Fruit fly (Drosophila melanogaster) whole organism, embryonic: Measurements from ENCODE around the gene Pka-C3.

Experiments
- Aef1 ChIP-seq: fragments of 200-800 bp; sonication (Bioruptor generic); IDR thresholded peaks from 3 replicates; pipeline ENCODE4 v1.3.6; 2022; ENCODE audit warnings: missing biosample characterization, missing genetic modification characterization
- Atf-2 ChIP-seq: fragments of 200-800 bp; sonication (Bioruptor generic); optimal IDR thresholded peaks from 2 replicates; lab custom pipeline; 2016; ENCODE audit warnings: missing biosample characterization, missing genetic modification characterization
- Blimp-1 ChIP-seq: fragments of 200-800 bp; sonication (Bioruptor generic); optimal IDR thresholded peaks from 3 replicates; lab custom pipeline; 2018; ENCODE audit warnings: missing biosample characterization, missing genetic modification characterization, mild to moderate bottlenecking, moderate library complexity, missing genetic modification reagents
- CG1024 ChIP-seq: fragments of 200-800 bp; sonication (Bioruptor generic); IDR thresholded peaks from 2 replicates; pipeline ENCODE4 v1.3.6; 2022; ENCODE audit warnings: missing biosample characterization, missing genetic modification characterization
- CG12769 ChIP-seq: fragments of 200-800 bp; sonication (Bioruptor generic); optimal IDR thresholded peaks from 2 replicates; lab custom pipeline; 2019; ENCODE audit warnings: missing biosample characterization, mild to moderate bottlenecking, missing genetic modification characterization, moderate library complexity
- CG13287 ChIP-seq: fragments of 200-800 bp; sonication (Bioruptor generic); IDR thresholded peaks from 2 replicates; pipeline ENCODE4 v1.3.6; 2022; ENCODE audit warnings: missing biosample characterization, missing genetic modification characterization; ENCODE audit not compliant: partially characterized antibody
- CG14860 ChIP-seq: fragments of 200-800 bp; sonication (Bioruptor generic); IDR thresholded peaks from 3 replicates; pipeline ENCODE4 v1.3.6; 2022; ENCODE audit warnings: missing biosample characterization, missing genetic modification characterization; ENCODE audit not compliant: partially characterized antibody
- CG16813 ChIP-seq: fragments of 200-800 bp; sonication (Bioruptor generic); IDR thresholded peaks from 3 replicates; pipeline ENCODE4 v1.3.6; 2022; ENCODE audit warnings: missing biosample characterization, missing genetic modification characterization; ENCODE audit not compliant: partially characterized antibody
- CG17328 ChIP-seq: fragments of 200-800 bp; sonication (Bioruptor generic); IDR thresholded peaks from 2 replicates; pipeline ENCODE4 v1.3.6; 2022; ENCODE audit warnings: missing biosample characterization, missing genetic modification characterization
- CG3065 ChIP-seq: fragments of 200-800 bp; sonication (Bioruptor generic); optimal IDR thresholded peaks from 2 replicates; lab custom pipeline; 2016; ENCODE audit warnings: missing biosample characterization, missing genetic modification characterization
- CG3163 ChIP-seq: fragments of 200-800 bp; sonication (Bioruptor generic); optimal IDR thresholded peaks from 3 replicates; lab custom pipeline; 2016; ENCODE audit warnings: missing biosample characterization, missing genetic modification characterization
- CG3407 ChIP-seq: fragments of 200-800 bp; sonication (Bioruptor generic); optimal IDR thresholded peaks from 2 replicates; lab custom pipeline; 2018; ENCODE audit warnings: missing biosample characterization, mild to moderate bottlenecking, missing genetic modification characterization
- CG3838 ChIP-seq: fragments of 200-800 bp; sonication (Bioruptor generic); optimal IDR thresholded peaks from 3 replicates; lab custom pipeline; 2016; ENCODE audit warnings: missing biosample characterization, missing genetic modification characterization
- CG4854 ChIP-seq: fragments of 200-800 bp; sonication (Bioruptor generic); optimal IDR thresholded peaks from 2 replicates; lab custom pipeline; 2016; ENCODE audit warnings: missing biosample characterization, missing genetic modification characterization, inconsistent platforms
- CG5953 ChIP-seq: fragments of 200-800 bp; sonication (Bioruptor generic); IDR thresholded peaks from 2 replicates; pipeline ENCODE4 v1.3.6; 2022; ENCODE audit warnings: missing biosample characterization, missing genetic modification characterization
- CG6175 ChIP-seq: fragments of 200-800 bp; sonication (Bioruptor generic); IDR thresholded peaks from 3 replicates; pipeline ENCODE4 v1.3.6; 2022; ENCODE audit warnings: missing biosample characterization, missing genetic modification characterization
- CG6654 ChIP-seq: fragments of 200-800 bp; sonication (Bioruptor generic); optimal IDR thresholded peaks from 2 replicates; lab custom pipeline; 2017; ENCODE audit warnings: missing biosample characterization, mild to moderate bottlenecking, missing genetic modification characterization
- CG8281 ChIP-seq: fragments of 200-800 bp; sonication (Bioruptor generic); optimal IDR thresholded peaks from 2 replicates; lab custom pipeline; 2018; ENCODE audit warnings: missing biosample characterization, mild to moderate bottlenecking, missing genetic modification characterization, moderate library complexity
- CG9215 ChIP-seq: fragments of 200-800 bp; sonication (Bioruptor generic); IDR thresholded peaks from 2 replicates; pipeline ENCODE4 v1.3.6; 2022; ENCODE audit warnings: missing biosample characterization, missing genetic modification characterization
- E2f1 ChIP-seq: fragments of 200-800 bp; sonication (Bioruptor generic); IDR thresholded peaks from 2 replicates; pipeline ENCODE4 v1.3.6; 2022; ENCODE audit warnings: missing biosample characterization, missing genetic modification characterization
- E2f2 ChIP-seq: fragments of 200-800 bp; sonication (Bioruptor generic); IDR thresholded peaks from 2 replicates; pipeline ENCODE4 v1.3.6; 2022; ENCODE audit warnings: missing biosample characterization, missing genetic modification characterization
- GATAe ChIP-seq: fragments of 200-800 bp; sonication (Bioruptor generic); conservative IDR thresholded peaks from 2 replicates; pipeline ENCODE4 v1.3.6; 2022; ENCODE audit warnings: missing biosample characterization, missing genetic modification characterization
- HLH4C ChIP-seq: fragments of 200-800 bp; sonication (Bioruptor generic); IDR thresholded peaks from 3 replicates; pipeline ENCODE4 v1.3.6; 2022; ENCODE audit warnings: missing biosample characterization, missing genetic modification characterization; ENCODE audit not compliant: partially characterized antibody
- HLHmδ ChIP-seq: fragments of 200-800 bp; sonication (Bioruptor generic); optimal IDR thresholded peaks from 2 replicates; lab custom pipeline; 2018; ENCODE audit warnings: missing biosample characterization, mild to moderate bottlenecking, missing genetic modification characterization, moderate library complexity
- HmgD ChIP-seq: fragments of 200-800 bp; sonication (Bioruptor generic); optimal IDR thresholded peaks from 3 replicates; lab custom pipeline; 2016; ENCODE audit warnings: missing biosample characterization, missing genetic modification characterization
- HmgZ ChIP-seq: fragments of 200-800 bp; sonication (Bioruptor generic); optimal IDR thresholded peaks from 2 replicates; lab custom pipeline; 2018; ENCODE audit warnings: missing biosample characterization, mild to moderate bottlenecking, missing genetic modification characterization
- Hsf ChIP-seq: fragments of 200-800 bp; sonication (Bioruptor generic); optimal IDR thresholded peaks from 3 replicates; lab custom pipeline; 2016; ENCODE audit warnings: missing biosample characterization, missing genetic modification characterization
- Kr ChIP-seq: fragments of 200-800 bp; sonication (Bioruptor generic); optimal IDR thresholded peaks from 2 replicates; lab custom pipeline; 2017; ENCODE audit warnings: missing biosample characterization, mild to moderate bottlenecking, missing genetic modification characterization
- Mrtf ChIP-seq: fragments of 200-800 bp; sonication (Bioruptor generic); IDR thresholded peaks from 3 replicates; pipeline ENCODE4 v1.3.6; 2022; ENCODE audit warnings: missing biosample characterization, missing genetic modification characterization
- PHDP ChIP-seq: fragments of 200-800 bp; sonication (Bioruptor generic); optimal IDR thresholded peaks from 3 replicates; lab custom pipeline; 2018; ENCODE audit warnings: missing biosample characterization, mild to moderate bottlenecking, missing genetic modification characterization, moderate library complexity
- Ravus ChIP-seq: fragments of 200-800 bp; sonication (Bioruptor generic); IDR thresholded peaks from 2 replicates; pipeline ENCODE4 v1.3.6; 2022; ENCODE audit warnings: missing biosample characterization, missing genetic modification characterization
- ap ChIP-seq: fragments of 200-800 bp; sonication (Bioruptor generic); IDR thresholded peaks from 2 replicates; pipeline ENCODE4 v1.3.6; 2022; ENCODE audit warnings: missing biosample characterization, missing genetic modification characterization
- ase ChIP-seq: fragments of 200-800 bp; sonication (Bioruptor generic); IDR thresholded peaks from 3 replicates; pipeline ENCODE4 v1.3.6; 2022; ENCODE audit warnings: missing biosample characterization, missing genetic modification characterization
- ato ChIP-seq: fragments of 200-800 bp; sonication (Bioruptor generic); IDR thresholded peaks from 2 replicates; pipeline ENCODE4 v1.3.6; 2022; ENCODE audit warnings: missing biosample characterization, missing genetic modification characterization; ENCODE audit not compliant: partially characterized antibody
- bab2 ChIP-seq: fragments of 200-800 bp; sonication (Bioruptor generic); optimal IDR thresholded peaks from 2 replicates; lab custom pipeline; 2016; ENCODE audit warnings: missing biosample characterization, missing genetic modification characterization
- btn ChIP-seq: fragments of 200-800 bp; sonication (Bioruptor generic); optimal IDR thresholded peaks from 2 replicates; lab custom pipeline; 2016; ENCODE audit warnings: missing biosample characterization, missing genetic modification characterization
- crc ChIP-seq: fragments of 200-800 bp; sonication (Bioruptor generic); optimal IDR thresholded peaks from 2 replicates; lab custom pipeline; 2016; ENCODE audit warnings: missing biosample characterization, missing genetic modification characterization
- da ChIP-seq: fragments of 200-800 bp; sonication (Bioruptor generic); optimal IDR thresholded peaks from 2 replicates; lab custom pipeline; 2016; ENCODE audit warnings: missing biosample characterization, missing genetic modification characterization
- en ChIP-seq: fragments of 200-800 bp; sonication (Bioruptor generic); optimal IDR thresholded peaks from 2 replicates; lab custom pipeline; 2016; ENCODE audit warnings: missing biosample characterization, missing genetic modification characterization
- esg ChIP-seq: fragments of 200-800 bp; sonication (Bioruptor generic); conservative IDR thresholded peaks from 2 replicates; pipeline ENCODE4 v1.3.6; 2022; ENCODE audit warnings: missing biosample characterization, missing genetic modification characterization
- gro ChIP-seq: fragments of 200-800 bp; sonication (Bioruptor generic); optimal IDR thresholded peaks from 2 replicates; lab custom pipeline; 2016; ENCODE audit warnings: missing biosample characterization, missing genetic modification characterization
- gt ChIP-seq: fragments of 200-800 bp; sonication (Bioruptor generic); IDR thresholded peaks from 2 replicates; pipeline ENCODE4 v1.3.6; 2022; ENCODE audit warnings: missing biosample characterization, missing genetic modification characterization
- nerfin-1 ChIP-seq: fragments of 200-800 bp; sonication (Bioruptor generic); optimal IDR thresholded peaks from 3 replicates; lab custom pipeline; 2019; ENCODE audit warnings: missing biosample characterization, mild to moderate bottlenecking, missing genetic modification characterization, moderate library complexity
- pnt ChIP-seq: fragments of 200-800 bp; sonication (Bioruptor generic); optimal IDR thresholded peaks from 3 replicates; lab custom pipeline; 2016; ENCODE audit warnings: missing biosample characterization, missing genetic modification characterization
- sens-2 ChIP-seq: fragments of 200-800 bp; sonication (Bioruptor generic); IDR thresholded peaks from 2 replicates; pipeline ENCODE4 v1.3.6; 2022; ENCODE audit warnings: missing biosample characterization, missing genetic modification characterization
- shn ChIP-seq: fragments of 200-800 bp; sonication (Bioruptor generic); optimal IDR thresholded peaks from 3 replicates; lab custom pipeline; 2016; ENCODE audit warnings: missing biosample characterization, missing genetic modification characterization
- tio ChIP-seq: fragments of 200-800 bp; sonication (Bioruptor generic); optimal IDR thresholded peaks from 2 replicates; lab custom pipeline; 2017; ENCODE audit warnings: missing biosample characterization, missing genetic modification characterization, inconsistent platforms
- ttk ChIP-seq: fragments of 200-800 bp; sonication (Bioruptor generic); IDR thresholded peaks from 2 replicates; pipeline ENCODE4 v2.1.2; 2022; ENCODE audit warnings: missing biosample characterization, missing genetic modification characterization
- unpg ChIP-seq: fragments of 200-800 bp; sonication (Bioruptor generic); optimal IDR thresholded peaks from 3 replicates; lab custom pipeline; 2018; ENCODE audit warnings: missing biosample characterization, mild to moderate bottlenecking, missing genetic modification characterization, moderate library complexity
- vfl ChIP-seq: fragments of 200-800 bp; sonication (Bioruptor generic); optimal IDR thresholded peaks from 2 replicates; lab custom pipeline; 2016; ENCODE audit warnings: missing biosample characterization, missing genetic modification characterization
- wor ChIP-seq: fragments of 200-800 bp; sonication (Bioruptor generic); IDR thresholded peaks from 2 replicates; pipeline ENCODE4 v1.3.6; 2022; ENCODE audit warnings: missing biosample characterization, missing genetic modification characterization

Gene Pka-C3

dm6 chr3L:15958612-15959315, 4.2 kb upstream of the Pka-C3 start, which contains the start of gene CG17032 (continued):
- no peak for TF ChIP-seq bab2
- TF ChIP-seq ap (GFP tag; lab: Robert Waterston, UW) = no peak
- no peak for TF ChIP-seq GATAe (GFP tag; lab: Robert Waterston, UW)
- peak; percentile 100 for TF ChIP-seq Blimp-1 (GFP tag; lab: Kevin White, UChicago)
- no peak for TF ChIP-seq CG6654 (GFP tag; lab: Kevin White, UChicago)
- TF ChIP-seq CG3838 (GFP tag; lab: Kevin White, UChicago) = no peak
- no peak for TF ChIP-seq wor (GFP tag; lab: Robert Waterston, UW)
- TF ChIP-seq Atf-2 = no peak
- no peak for TF ChIP-seq crc
- no peak for TF ChIP-seq CG4854 (GFP tag; lab: Kevin White, UChicago)
- no peak for TF ChIP-seq Hsf (GFP tag; lab: Kevin White, UChicago)
- no peak for TF ChIP-seq CG3407 (GFP tag; lab: Kevin White, UChicago)
- TF ChIP-seq CG1024 (GFP tag; lab: Robert Waterston, UW) = no peak
- no peak for TF ChIP-seq Kr (GFP tag; lab: Kevin White, UChicago)
- no peak for TF ChIP-seq CG5953 (GFP tag; lab: Robert Waterston, UW)
- TF ChIP-seq E2f2 (GFP tag; lab: Robert Waterston, UW) = no peak
- TF ChIP-seq CG13287 (GFP tag; lab: Robert Waterston, UW) = peak; percentile 28; the same call in 1 of the 2 replicates
- no peak for TF ChIP-seq ase
- no peak for TF ChIP-seq en (GFP tag; lab: Kevin White, UChicago)
- no peak for TF ChIP-seq CG17328
- TF ChIP-seq PHDP (tag; lab: Kevin White, UChicago) = no peak
- TF ChIP-seq CG6175 (GFP tag; lab: Robert Waterston, UW) = peak; percentile 51; the same call in 1 of the 3 replicates
- no peak for TF ChIP-seq Ravus (GFP tag; lab: Robert Waterston, UW)
- TF ChIP-seq esg = no peak
- no peak for TF ChIP-seq ato (GFP tag; lab: Robert Waterston, UW)
- TF ChIP-seq CG14860 (GFP tag; lab: Robert Waterston, UW) = no peak
- no peak for TF ChIP-seq Aef1 (GFP tag; lab: Robert Waterston, UW)
- TF ChIP-seq Mrtf = no peak
- TF ChIP-seq tio (GFP tag; lab: Kevin White, UChicago) = no peak
- TF ChIP-seq CG9215 (GFP tag; lab: Robert Waterston, UW) = no peak
- no peak for TF ChIP-seq btn
- TF ChIP-seq CG8281 = no peak
- no peak for TF ChIP-seq vfl (GFP tag; lab: Kevin White, UChicago)
- TF ChIP-seq CG3065 = no peak
- TF ChIP-seq pnt (GFP tag; lab: Kevin White, UChicago) = no peak
- peak; percentile 96 for TF ChIP-seq CG12769
- TF ChIP-seq HmgZ (tag; lab: Kevin White, UChicago) = no peak
- TF ChIP-seq CG3163 (GFP tag; lab: Kevin White, UChicago) = no peak
- TF ChIP-seq unpg (GFP tag; lab: Kevin White, UChicago) = no peak
- no peak for TF ChIP-seq HLH4C (GFP tag; lab: Robert Waterston, UW)
- no peak for TF ChIP-seq HmgD
- TF ChIP-seq sens-2 (GFP tag; lab: Robert Waterston, UW) = no peak
- TF ChIP-seq da (GFP tag; lab: Kevin White, UChicago) = no peak
- peak; percentile 55 for TF ChIP-seq gro (GFP tag; lab: Kevin White, UChicago)
- peak; percentile 15 for TF ChIP-seq HLHmδ
- TF ChIP-seq shn (GFP tag; lab: Kevin White, UChicago) = no peak
- TF ChIP-seq ttk = no peak
- no peak for TF ChIP-seq CG16813 (GFP tag; lab: Robert Waterston, UW)
- no peak for TF ChIP-seq gt (GFP tag; lab: Robert Waterston, UW)
- TF ChIP-seq nerfin-1 (tag; lab: Kevin White, UChicago) = no peak
- TF ChIP-seq E2f1 (GFP tag; lab: Robert Waterston, UW) = peak; percentile 26; the same call in 1 of the 2 replicates
